Fruit fly (Drosophila melanogaster): ENCODE data around the gene stx.

The stx gene

DNA sequence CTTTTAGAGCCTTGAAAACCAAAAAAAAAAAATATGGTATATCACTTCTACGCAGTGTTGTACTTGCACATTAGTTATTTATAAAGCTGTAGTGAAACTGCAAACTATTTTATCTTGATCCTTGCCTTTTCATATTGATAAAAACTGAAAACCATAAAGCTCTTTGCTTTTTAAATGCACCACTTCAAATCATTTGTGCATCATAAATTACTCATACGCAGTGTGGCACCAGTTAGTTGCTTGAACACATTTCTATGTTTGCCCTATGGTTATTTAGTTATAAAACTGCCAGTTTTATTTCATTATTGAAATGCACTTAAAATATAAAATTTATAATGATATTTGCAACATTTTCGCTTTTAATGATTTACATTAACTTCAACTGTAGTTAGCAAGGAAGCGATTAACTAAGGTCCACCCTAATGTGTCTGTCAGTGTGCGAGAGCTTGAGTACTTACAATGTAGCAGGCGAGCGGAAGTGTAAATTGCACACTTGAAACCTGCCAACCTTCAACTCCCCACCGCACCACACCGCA lies 11.4 kb upstream of the stx start (continued):
- TF ChIP-seq croc (GFP tag; conservative IDR thresholded peaks at IDR 0.05) (no peak), Hmr (GFP tag; optimal IDR thresholded peaks at IDR 0.05) (peak; percentile 28), gfzf (GFP tag; optimal IDR thresholded peaks at IDR 0.05) (no peak), CG8478 (optimal IDR thresholded peaks at IDR 0.05) (no peak), CG4854 (GFP tag; optimal IDR thresholded peaks at IDR 0.05) (no peak), HLH3B (GFP tag; IDR thresholded peaks at IDR 0.05) (no peak), CG16813 (GFP tag; IDR thresholded peaks at IDR 0.05; ENCODE audit: partially characterized antibody) (no peak), sens-2 (GFP tag; IDR thresholded peaks at IDR 0.05) (no peak), grn (GFP tag; optimal IDR thresholded peaks at IDR 0.05) (no peak), HmgD (GFP tag; optimal IDR thresholded peaks at IDR 0.05) (no peak), ab (GFP tag; optimal IDR thresholded peaks at IDR 0.05) (no peak), CG10321 (GFP tag; IDR thresholded peaks at IDR 0.05) (no peak), da (GFP tag; optimal IDR thresholded peaks at IDR 0.05) (no peak), knrl (GFP tag; IDR thresholded peaks at IDR 0.05; ENCODE audit: partially characterized antibody) (no peak), aop (GFP tag; IDR thresholded peaks at IDR 0.05) (no peak), BtbVII (GFP tag; optimal IDR thresholded peaks at IDR 0.05) (no peak), CG9797 (GFP tag; optimal IDR thresholded peaks at IDR 0.05) (no peak), lab (GFP tag; optimal IDR thresholded peaks at IDR 0.05) (peak; percentile 24), CG1792 (GFP tag; optimal IDR thresholded peaks at IDR 0.05) (no peak), CG1602 (GFP tag; optimal IDR thresholded peaks at IDR 0.05) (no peak), H2.0 (GFP tag; IDR thresholded peaks at IDR 0.05) (no peak), ro (GFP tag; IDR thresholded peaks at IDR 0.05) (no peak), Spps (tag; optimal IDR thresholded peaks at IDR 0.05) (no peak), CG2678 (tag; optimal IDR thresholded peaks at IDR 0.05) (peak; percentile 54), al (GFP tag; IDR thresholded peaks at IDR 0.05) (no peak), CG34224 (GFP tag; IDR thresholded peaks at IDR 0.05; ENCODE audit: partially characterized antibody) (no peak), CG11504 (tag; optimal IDR thresholded peaks at IDR 0.05) (peak; percentile 48), trh (GFP tag; optimal IDR thresholded peaks at IDR 0.05) (no peak), NfI (GFP tag; optimal IDR thresholded peaks at IDR 0.05) (no peak), CG7372 (GFP tag; IDR thresholded peaks at IDR 0.05) (0 out of 2 replicates have a peak, but pooled peaks have one; percentile 15), C15 (GFP tag; IDR thresholded peaks at IDR 0.05) (no peak), CG12236 (GFP tag; optimal IDR thresholded peaks at IDR 0.05) (no peak), CG30403 (GFP tag; optimal IDR thresholded peaks at IDR 0.05) (peak; percentile 8), row (GFP tag; IDR thresholded peaks at IDR 0.05) (no peak), ftz-f1 (GFP tag; optimal IDR thresholded peaks at IDR 0.05) (no peak), Sry-β (GFP tag; optimal IDR thresholded peaks at IDR 0.05) (no peak), CG11247 (GFP tag; IDR thresholded peaks at IDR 0.05) (no peak), ham (GFP tag; IDR thresholded peaks at IDR 0.05) (no peak), CG9437 (GFP tag; optimal IDR thresholded peaks at IDR 0.05) (peak; percentile 2), fu2 (GFP tag; optimal IDR thresholded peaks at IDR 0.05) (no peak), hbn (GFP tag; IDR thresholded peaks at IDR 0.05; ENCODE audit: partially characterized antibody) (no peak), br (optimal IDR thresholded peaks at IDR 0.05) (no peak), dm (GFP tag; optimal IDR thresholded peaks at IDR 0.05) (no peak), CG5953 (GFP tag; IDR thresholded peaks at IDR 0.05) (no peak), Ssrp (tag; optimal IDR thresholded peaks at IDR 0.05) (no peak), crol (GFP tag; IDR thresholded peaks at IDR 0.05) (no peak), D19B (GFP tag; optimal IDR thresholded peaks at IDR 0.05) (no peak), CG31441 (GFP tag; IDR thresholded peaks at IDR 0.05) (0 out of 2 replicates have a peak, but pooled peaks have one; percentile 22), CG10431 (GFP tag; optimal IDR thresholded peaks at IDR 0.05) (no peak), unpg (GFP tag; optimal IDR thresholded peaks at IDR 0.05) (no peak), Sry-δ (GFP tag; optimal IDR thresholded peaks at IDR 0.05) (no peak), CG10959 (GFP tag; IDR thresholded peaks at IDR 0.05) (no peak), CG18764 (GFP tag; optimal IDR thresholded peaks at IDR 0.05) (no peak)

All from whole organism, embryonic.